Fruit fly (Drosophila melanogaster) ovary, adult (tissue): ENCODE results near the gene Sap-r.

ENCODE experiments used
- CG17801 ChIP-seq: fragments of 200-800 bp; optimal IDR thresholded peaks from 2 replicates; lab custom pipeline; 2019; ENCODE audit warnings: missing biosample characterization, mild to moderate bottlenecking, missing genetic modification characterization, moderate library complexity; ENCODE audit not compliant: partially characterized antibody

The Sap-r gene

dm6 chr3R:30870317-30870878 is 18.5 kb downstream of the Sap-r start:
- TF ChIP-seq CG17801 (GFP tag; lab: Kevin White, UChicago): no peak

DNA sequence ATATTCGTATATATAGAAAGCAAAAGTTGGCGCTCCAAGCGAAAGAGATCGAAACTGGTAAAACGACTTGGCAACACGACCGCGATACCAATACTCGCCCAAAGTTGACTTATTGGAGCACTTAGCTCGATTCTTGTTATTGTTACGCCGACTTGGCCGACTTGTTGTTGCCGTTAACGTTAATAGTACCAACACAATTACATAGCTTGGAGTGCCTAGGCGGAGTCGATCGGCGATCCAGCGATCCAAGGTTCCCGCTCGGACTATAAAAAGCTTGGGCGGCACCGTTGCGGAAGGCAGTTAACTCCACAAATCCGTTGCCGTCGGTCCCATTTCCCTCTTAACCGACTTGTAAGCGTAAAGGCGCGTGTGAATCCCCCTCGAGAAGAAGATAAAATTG is 21.6 kb downstream of the Sap-r start, which contains the start of gene Cpr100A:
Gene Cpr100A, plus strand, starts transcription at position 290 of the 400 bp plus-strand sequence.
- TF ChIP-seq CG17801 (GFP tag; lab: Kevin White, UChicago): no peak

- TF ChIP-seq CG17801 (GFP tag; lab: Kevin White, UChicago): no peak
These were observed 23.0 kb downstream of the Sap-r start for dm6 chr3R:30865883-30866282.

dm6 chr3R:30865365-30865770 is 23.5 kb downstream of the Sap-r start:
- TF ChIP-seq CG17801 (GFP tag; lab: Kevin White, UChicago): no peak

DNA sequence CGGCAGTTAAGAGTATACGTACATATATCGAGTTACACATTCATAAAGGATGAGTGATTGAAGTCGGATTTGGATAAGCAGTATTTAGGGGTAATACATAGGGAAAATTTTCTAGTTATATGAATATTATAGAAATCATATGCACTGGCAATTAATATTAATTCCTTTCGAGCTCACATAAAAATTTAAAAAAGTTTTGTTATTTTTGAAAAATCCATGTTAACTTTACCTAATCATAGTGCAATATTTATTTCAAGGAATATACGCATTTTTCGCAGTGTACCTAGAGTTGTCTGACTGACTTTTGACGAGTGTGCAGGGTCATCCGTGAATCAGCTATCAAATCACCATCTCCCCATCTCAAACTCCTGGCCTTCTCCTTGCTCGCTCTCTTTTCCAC is 24.4 kb downstream of the Sap-r start:
- no peak for TF ChIP-seq CG17801 (GFP tag; lab: Kevin White, UChicago)

DNA sequence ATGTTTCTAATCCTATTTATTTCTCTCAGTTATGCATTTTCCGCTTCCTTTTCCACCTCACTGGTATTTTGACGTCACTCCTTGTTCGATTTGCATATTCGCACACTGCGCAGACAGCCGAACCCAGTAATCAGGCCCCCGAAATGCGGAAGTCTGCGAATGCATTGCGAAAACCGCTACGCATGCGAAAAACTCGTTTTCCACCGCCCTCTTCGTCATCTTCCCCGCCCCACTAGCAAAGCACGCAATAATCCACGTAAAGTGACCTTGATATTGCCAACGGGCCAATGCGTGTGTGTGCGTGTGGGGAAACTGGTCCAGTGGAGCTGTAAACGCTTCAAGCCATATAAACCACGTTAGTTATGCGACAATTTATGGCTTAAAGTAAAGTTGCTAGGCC is 24.9 kb downstream of the Sap-r start:
- TF ChIP-seq CG17801 (GFP tag; lab: Kevin White, UChicago): no peak

- no peak for TF ChIP-seq CG17801 (GFP tag; lab: Kevin White, UChicago)
These were observed 26.4 kb downstream of the Sap-r start for dm6 chr3R:30862471-30862870.

dm6 chr3R:30860561-30860928 is 28.3 kb downstream of the Sap-r start:
- TF ChIP-seq CG17801 (GFP tag; lab: Kevin White, UChicago): no peak

DNA sequence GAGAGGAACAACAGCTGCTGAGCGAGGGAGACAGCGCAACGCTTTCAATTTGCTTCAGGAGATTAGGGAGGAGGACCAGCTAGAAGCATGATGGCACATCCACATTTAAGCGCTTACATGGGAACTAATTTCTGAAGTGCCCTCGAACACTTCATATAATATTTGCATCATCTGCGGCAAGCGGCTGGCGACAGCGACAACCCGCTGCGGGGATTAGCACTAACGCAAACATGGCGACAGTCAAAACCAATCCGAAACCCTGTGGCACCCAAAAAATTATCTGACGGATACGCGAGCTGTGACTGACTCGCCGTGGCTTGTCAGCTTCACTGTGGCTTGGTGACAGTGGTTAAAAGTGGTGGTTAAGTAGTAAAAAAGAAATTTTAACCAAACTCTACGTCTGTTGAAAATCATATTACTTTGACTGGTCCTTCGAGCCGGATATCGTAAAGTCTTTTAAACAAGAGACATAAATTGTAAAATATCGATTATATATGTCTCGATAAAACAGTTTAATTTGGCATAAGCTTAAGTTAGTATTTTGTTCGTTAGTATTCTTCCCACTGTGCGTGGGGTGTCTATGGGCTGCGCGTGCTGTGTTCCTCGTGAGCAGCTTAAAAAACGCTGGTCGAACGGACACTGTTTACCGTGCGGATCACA is 28.8 kb downstream of the Sap-r start:
- TF ChIP-seq CG17801 (GFP tag; lab: Kevin White, UChicago): no peak

dm6 chr3R:30856596-30856995 is 32.3 kb downstream of the Sap-r start:
- no peak for TF ChIP-seq CG17801 (GFP tag; lab: Kevin White, UChicago)

- no peak for TF ChIP-seq CG17801 (GFP tag; lab: Kevin White, UChicago)
These were observed 33.7 kb downstream of the Sap-r start for dm6 chr3R:30855176-30855575.

- TF ChIP-seq CG17801 (GFP tag; lab: Kevin White, UChicago): no peak
These were observed 37.0 kb downstream of the Sap-r start, which contains the start of gene tll for dm6 chr3R:30851843-30852365. tll (plus strand) TSS chr3R:30852315.

DNA sequence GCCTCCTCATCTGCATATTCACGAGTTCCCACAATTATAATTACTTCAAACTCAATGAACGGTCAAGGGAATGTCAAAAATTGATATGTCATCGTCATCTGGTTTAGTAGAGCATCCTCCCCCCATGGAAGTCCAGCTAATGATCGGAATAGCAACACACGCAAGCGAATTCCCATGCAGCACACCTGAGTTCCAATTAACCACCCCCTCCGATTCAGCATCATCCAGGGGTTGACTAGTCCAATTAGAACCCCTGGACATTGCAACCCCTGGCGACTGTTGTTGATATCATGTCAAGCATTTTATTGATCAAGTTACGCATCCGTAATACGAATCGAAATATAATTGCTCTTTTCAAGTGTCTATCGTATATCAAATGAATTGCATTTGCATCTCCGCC is 38.4 kb downstream of the Sap-r start:
- no peak for TF ChIP-seq CG17801 (GFP tag; lab: Kevin White, UChicago)

DNA sequence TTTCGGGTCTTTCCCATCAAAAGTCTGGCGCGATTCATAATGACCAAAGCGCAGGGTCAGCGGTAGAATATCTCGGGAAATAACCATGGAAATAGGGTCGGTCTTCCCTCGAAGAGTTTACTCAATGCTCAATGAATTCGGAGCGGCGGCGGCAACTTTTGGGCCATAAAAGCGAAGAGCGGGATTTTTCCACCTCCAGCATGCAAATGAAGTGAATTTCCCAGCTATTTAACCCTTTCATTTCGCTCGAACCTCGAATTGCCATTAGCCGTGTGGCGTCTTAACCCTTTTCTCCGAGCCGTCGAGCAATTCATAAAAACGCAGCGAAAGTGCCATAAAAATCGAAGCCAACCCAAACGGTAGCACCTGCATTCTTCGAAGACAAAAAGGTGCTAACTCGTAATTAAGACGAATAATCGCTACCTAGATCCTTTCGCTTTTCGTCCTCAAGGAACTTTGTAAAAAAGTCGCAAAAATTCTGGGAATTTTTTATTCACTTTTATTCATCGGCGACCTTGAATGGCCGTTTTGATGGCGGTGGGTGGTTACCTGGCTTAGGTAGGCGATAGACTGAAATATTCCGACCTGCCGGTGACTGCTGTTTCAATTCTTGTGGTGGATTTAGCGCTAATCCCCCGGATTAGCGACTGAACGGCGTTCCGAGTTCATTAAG is 39.3 kb downstream of the Sap-r start:
- TF ChIP-seq CG17801 (GFP tag; lab: Kevin White, UChicago): no peak

dm6 chr3R:30844436-30844835 is 44.4 kb downstream of the Sap-r start:
- no peak for TF ChIP-seq CG17801 (GFP tag; lab: Kevin White, UChicago)

DNA sequence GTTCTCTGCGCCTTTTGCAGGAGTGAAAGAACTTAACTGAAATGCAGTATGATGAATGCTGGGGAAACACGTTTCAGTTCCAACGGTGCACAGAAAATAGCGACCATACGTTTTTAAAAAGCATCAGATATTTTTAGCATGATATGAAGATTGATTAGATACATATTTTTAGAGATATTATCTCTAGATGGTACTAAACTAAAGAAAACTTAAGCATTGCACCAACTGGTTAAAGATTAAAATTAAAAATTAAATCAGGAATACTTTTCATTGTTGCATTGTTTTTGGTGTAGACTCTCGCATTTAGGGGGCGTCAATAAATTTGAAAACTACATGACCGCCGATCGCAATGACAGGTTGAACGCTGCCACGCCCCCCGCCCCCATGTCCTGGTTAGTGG is 45.2 kb downstream of the Sap-r start:
- no peak for TF ChIP-seq CG17801 (GFP tag; lab: Kevin White, UChicago)
